Worm (Caenorhabditis elegans): Measurements from ENCODE around the gene tftc-5.

The tftc-5 gene

ce11 chrIII:3984049-3984484, 37.9 kb upstream of the tftc-5 start:
- TF ChIP-seq F13C5.2 (tag; optimal IDR thresholded peaks at IDR 0.05) (no peak), ama-1 (optimal IDR thresholded peaks at IDR 0.05) (no peak), flt-1 (GFP tag; IDR thresholded peaks at IDR 0.05) (no peak), hmbx-1 (tag; optimal IDR thresholded peaks at IDR 0.05) (no peak), sea-1 (GFP tag; conservative IDR thresholded peaks at IDR 0.05) (no peak), tbx-37 (GFP tag; conservative IDR thresholded peaks at IDR 0.05) (no peak), hnd-1 (tag; optimal IDR thresholded peaks at IDR 0.05) (no peak), ceh-36 (tag; optimal IDR thresholded peaks at IDR 0.05) (no peak), scrt-1 (GFP tag; IDR thresholded peaks at IDR 0.05) (no peak), pes-1 (GFP tag; IDR thresholded peaks at IDR 0.05) (no peak), B0310.2 (tag; optimal IDR thresholded peaks at IDR 0.05) (no peak), ceh-13 (GFP tag; optimal IDR thresholded peaks at IDR 0.05) (no peak), hmg-4 (GFP tag; optimal IDR thresholded peaks at IDR 0.05) (no peak), aly-1 (tag; optimal IDR thresholded peaks at IDR 0.05) (no peak), ets-7 (tag; optimal IDR thresholded peaks at IDR 0.05) (no peak), tbx-11 (GFP tag; IDR thresholded peaks at IDR 0.05) (no peak), tra-4 (tag; optimal IDR thresholded peaks at IDR 0.05) (no peak)

- TF ChIP-seq B0310.2 (tag; optimal IDR thresholded peaks at IDR 0.05), result no peak
- TF ChIP-seq scrt-1 (GFP tag; IDR thresholded peaks at IDR 0.05), result no peak
- TF ChIP-seq ets-7 (tag; optimal IDR thresholded peaks at IDR 0.05), result no peak
- TF ChIP-seq tbx-37 (GFP tag; conservative IDR thresholded peaks at IDR 0.05), result no peak
- TF ChIP-seq sea-1 (GFP tag; conservative IDR thresholded peaks at IDR 0.05), result no peak
- TF ChIP-seq flt-1 (GFP tag; IDR thresholded peaks at IDR 0.05), result no peak
- no peak for TF ChIP-seq tbx-11 (GFP tag; IDR thresholded peaks at IDR 0.05)
- no peak for TF ChIP-seq ceh-13 (GFP tag; optimal IDR thresholded peaks at IDR 0.05)
These were observed 35.6 kb upstream of the tftc-5 start, which contains the start of gene Y1A5A.1 for ce11 chrIII:3986368-3986767. TSS of gene Y1A5A.1 (minus strand) at chrIII:3986661.

- TF ChIP-seq B0310.2 (tag; optimal IDR thresholded peaks at IDR 0.05) (no peak), hmg-4 (GFP tag; optimal IDR thresholded peaks at IDR 0.05) (no peak), ets-7 (tag; optimal IDR thresholded peaks at IDR 0.05) (no peak), pes-1 (GFP tag; IDR thresholded peaks at IDR 0.05) (no peak), tbx-11 (GFP tag; IDR thresholded peaks at IDR 0.05) (no peak), ceh-36 (tag; optimal IDR thresholded peaks at IDR 0.05) (no peak), ama-1 (optimal IDR thresholded peaks at IDR 0.05) (no peak), sea-1 (GFP tag; conservative IDR thresholded peaks at IDR 0.05) (no peak), flt-1 (GFP tag; IDR thresholded peaks at IDR 0.05) (no peak)
These were observed 34.2 kb upstream of the tftc-5 start, which contains the start of gene C36E8.6 for ce11 chrIII:3987759-3988158. TSS of gene C36E8.6 (plus strand) at chrIII:3988059.

- TF ChIP-seq hnd-1 (tag; optimal IDR thresholded peaks at IDR 0.05) (no peak), ama-1 (optimal IDR thresholded peaks at IDR 0.05) (no peak), hmg-4 (GFP tag; optimal IDR thresholded peaks at IDR 0.05) (no peak), scrt-1 (GFP tag; IDR thresholded peaks at IDR 0.05) (no peak), ceh-13 (GFP tag; optimal IDR thresholded peaks at IDR 0.05) (no peak), B0310.2 (tag; optimal IDR thresholded peaks at IDR 0.05) (no peak), tra-4 (tag; optimal IDR thresholded peaks at IDR 0.05) (no peak), aly-1 (tag; optimal IDR thresholded peaks at IDR 0.05) (no peak), flt-1 (GFP tag; IDR thresholded peaks at IDR 0.05) (no peak)
These were observed 30.6 kb upstream of the tftc-5 start for ce11 chrIII:3991362-3991761.

- TF ChIP-seq tra-4 (tag; optimal IDR thresholded peaks at IDR 0.05) (no peak), tbx-37 (GFP tag; conservative IDR thresholded peaks at IDR 0.05) (no peak), ceh-36 (tag; optimal IDR thresholded peaks at IDR 0.05) (no peak), hmbx-1 (tag; optimal IDR thresholded peaks at IDR 0.05) (no peak), F13C5.2 (tag; optimal IDR thresholded peaks at IDR 0.05) (no peak), hnd-1 (tag; optimal IDR thresholded peaks at IDR 0.05) (no peak), aly-1 (tag; optimal IDR thresholded peaks at IDR 0.05) (no peak), ceh-13 (GFP tag; optimal IDR thresholded peaks at IDR 0.05) (no peak), flt-1 (GFP tag; IDR thresholded peaks at IDR 0.05) (no peak), pes-1 (GFP tag; IDR thresholded peaks at IDR 0.05) (no peak), ama-1 (optimal IDR thresholded peaks at IDR 0.05) (no peak), hmg-4 (GFP tag; optimal IDR thresholded peaks at IDR 0.05) (no peak), scrt-1 (GFP tag; IDR thresholded peaks at IDR 0.05) (no peak), tbx-11 (GFP tag; IDR thresholded peaks at IDR 0.05) (no peak), ets-7 (tag; optimal IDR thresholded peaks at IDR 0.05) (no peak), sea-1 (GFP tag; conservative IDR thresholded peaks at IDR 0.05) (no peak), B0310.2 (tag; optimal IDR thresholded peaks at IDR 0.05) (no peak)
These were observed 29.9 kb upstream of the tftc-5 start, which contains the start of gene glb-11 for ce11 chrIII:3992089-3992488. TSS of gene glb-11 (minus strand) at chrIII:3992189.

- no peak for TF ChIP-seq pes-1 (GFP tag; IDR thresholded peaks at IDR 0.05)
- no peak for TF ChIP-seq tra-4 (tag; optimal IDR thresholded peaks at IDR 0.05)
- no peak for TF ChIP-seq tbx-11 (GFP tag; IDR thresholded peaks at IDR 0.05)
- TF ChIP-seq flt-1 (GFP tag; IDR thresholded peaks at IDR 0.05), result no peak
These were observed 27.5 kb upstream of the tftc-5 start for ce11 chrIII:3994457-3994856.

ce11 chrIII:4004064-4004580, 17.8 kb upstream of the tftc-5 start, which contains the start of gene tif-1A:
TSS of gene tif-1A (minus strand) at chrIII:4004114.
- TF ChIP-seq hnd-1 (tag; optimal IDR thresholded peaks at IDR 0.05) (no peak), tbx-11 (GFP tag; IDR thresholded peaks at IDR 0.05) (0 out of 2 replicates have a peak, but pooled peaks have one; percentile 33), aly-1 (tag; optimal IDR thresholded peaks at IDR 0.05) (no peak), sea-1 (GFP tag; conservative IDR thresholded peaks at IDR 0.05) (0 out of 2 replicates have a peak, but pooled peaks have one; percentile 35), hmg-4 (GFP tag; optimal IDR thresholded peaks at IDR 0.05) (no peak), ceh-13 (GFP tag; optimal IDR thresholded peaks at IDR 0.05) (no peak), F13C5.2 (tag; optimal IDR thresholded peaks at IDR 0.05) (peak; percentile 85), tra-4 (tag; optimal IDR thresholded peaks at IDR 0.05) (no peak), scrt-1 (GFP tag; IDR thresholded peaks at IDR 0.05) (no peak), ets-7 (tag; optimal IDR thresholded peaks at IDR 0.05) (no peak), tbx-37 (GFP tag; conservative IDR thresholded peaks at IDR 0.05) (no peak), ama-1 (optimal IDR thresholded peaks at IDR 0.05) (no peak), B0310.2 (tag; optimal IDR thresholded peaks at IDR 0.05) (no peak), pes-1 (GFP tag; IDR thresholded peaks at IDR 0.05) (0 out of 2 replicates have a peak, but pooled peaks have one; percentile 41), ceh-36 (tag; optimal IDR thresholded peaks at IDR 0.05) (peak; percentile 14)

Measured in whole organism, early embryonic.